Worm (Caenorhabditis elegans): ENCODE results near the gene T19H5.6.

ce11 chrII:9421969-9422368, 48.1 kb downstream of the T19H5.6 start, which contains the start of gene M176.11:
- TF ChIP-seq pbrm-1 (GFP tag; IDR thresholded peaks at IDR 0.05) (no peak), C06A6.2 (GFP tag; conservative IDR thresholded peaks at IDR 0.05) (no peak), T07F8.4 (tag; optimal IDR thresholded peaks at IDR 0.05) (no peak), ama-1 (optimal IDR thresholded peaks at IDR 0.05) (no peak), ama-1 (GFP tag; optimal IDR thresholded peaks at IDR 0.05) (no peak)

Measured in whole organism, young adult.